Worm (Caenorhabditis elegans): ENCODE measurements around the gene rbd-1.
"Not testable (repeated sequence)": the region's sequence is repeated elsewhere in the genome, so short reads cannot be mapped to it uniquely, and the experiment has no call there.

rbd-1 gene

ce11 chrIV:12724641-12725040 is at the start of gene rbd-1, which contains the start of gene T23F6.3:
TSS of gene rbd-1 (plus strand) at chrIV:12724986.
TSS of gene T23F6.3 (minus strand) at chrIV:12724760.
- TF ChIP-seq elt-3 (tag; optimal IDR thresholded peaks at IDR 0.05) (no peak), elt-1 (tag; optimal IDR thresholded peaks at IDR 0.05; ENCODE audit: borderline replicate concordance, insufficient read depth) (no peak), lsy-2 (tag; optimal IDR thresholded peaks at IDR 0.05) (peak; percentile 78), nhr-76 (tag; optimal IDR thresholded peaks at IDR 0.05) (no peak), lin-13 (tag; optimal IDR thresholded peaks at IDR 0.05) (peak; percentile 74), mab-5 (tag; optimal IDR thresholded peaks at IDR 0.05) (peak; percentile 40), M03D4.4 (tag; optimal IDR thresholded peaks at IDR 0.05) (peak; percentile 10), mep-1 (tag; optimal IDR thresholded peaks at IDR 0.05) (peak; percentile 81), flh-1 (GFP tag; optimal IDR thresholded peaks at IDR 0.05) (no peak), nhr-237 (tag; optimal IDR thresholded peaks at IDR 0.05) (peak; percentile 81), sptf-1 (tag; optimal IDR thresholded peaks at IDR 0.05) (peak; percentile 71), drap-1 (GFP tag; optimal IDR thresholded peaks at IDR 0.05) (peak; percentile 41), hlh-1 (tag; optimal IDR thresholded peaks at IDR 0.05) (peak; percentile 5), pha-4 (tag; optimal IDR thresholded peaks at IDR 0.05) (peak; percentile 73)

DNA sequence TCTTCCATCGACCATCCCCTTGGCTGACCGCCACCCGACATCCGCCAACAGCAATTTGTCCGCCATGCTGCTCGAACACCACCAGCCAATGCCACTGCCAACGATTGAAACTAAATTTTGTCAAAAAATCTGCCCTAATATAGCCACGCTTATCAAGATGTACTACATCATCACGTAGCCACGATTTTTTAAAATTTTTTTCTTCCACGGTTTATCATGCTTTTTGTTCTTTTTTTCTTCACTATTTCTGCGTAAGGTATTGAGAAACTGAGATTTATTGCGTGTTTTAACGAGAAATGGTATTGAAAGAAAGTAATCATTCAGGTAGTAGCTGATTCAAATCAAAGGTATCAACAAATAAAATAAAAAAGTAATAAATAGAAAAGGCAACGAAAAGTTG is 47.6 kb upstream of the rbd-1 start, which contains the start of gene T23B5.6:
Gene T23B5.6, minus strand, starts transcription at position 101 of the 400 bp plus-strand sequence.
- TF ChIP-seq lin-32 (GFP tag; optimal IDR thresholded peaks at IDR 0.05); ces-1 (GFP tag; optimal IDR thresholded peaks at IDR 0.05); cnd-1 (tag; optimal IDR thresholded peaks at IDR 0.05): not testable (repeated sequence)

DNA sequence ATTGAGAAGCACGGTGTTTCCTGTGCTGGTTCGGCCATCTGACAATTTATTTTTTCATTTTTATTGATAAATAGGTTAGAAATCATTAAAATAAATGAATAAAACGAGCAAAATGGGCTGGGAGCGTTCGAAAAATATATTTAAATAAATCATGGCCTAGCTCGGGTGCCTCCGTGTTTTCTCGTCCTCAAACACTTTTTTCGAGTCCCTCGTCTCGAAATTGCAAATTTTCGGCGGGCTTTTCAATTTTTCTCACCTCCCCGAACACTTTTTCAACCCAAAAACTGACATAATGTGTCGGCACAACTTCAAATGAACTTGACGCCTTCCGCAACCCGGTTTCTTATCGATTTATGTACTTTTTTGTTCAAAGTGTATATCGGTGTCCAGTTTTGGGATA is 40.4 kb upstream of the rbd-1 start, which contains the start of gene prmt-9:
Gene prmt-9, minus strand, starts transcription at position 38 of the 400 bp plus-strand sequence.
- TF ChIP-seq lsy-2 (tag; optimal IDR thresholded peaks at IDR 0.05) (no peak), nhr-12 (tag; optimal IDR thresholded peaks at IDR 0.05) (no peak), unc-39 (tag; optimal IDR thresholded peaks at IDR 0.05) (no peak), ceh-43 (GFP tag; optimal IDR thresholded peaks at IDR 0.05) (no peak), flh-1 (GFP tag; optimal IDR thresholded peaks at IDR 0.05) (no peak), unc-120 (tag; optimal IDR thresholded peaks at IDR 0.05; ENCODE audit: poor library complexity, severe bottlenecking) (no peak)

DNA sequence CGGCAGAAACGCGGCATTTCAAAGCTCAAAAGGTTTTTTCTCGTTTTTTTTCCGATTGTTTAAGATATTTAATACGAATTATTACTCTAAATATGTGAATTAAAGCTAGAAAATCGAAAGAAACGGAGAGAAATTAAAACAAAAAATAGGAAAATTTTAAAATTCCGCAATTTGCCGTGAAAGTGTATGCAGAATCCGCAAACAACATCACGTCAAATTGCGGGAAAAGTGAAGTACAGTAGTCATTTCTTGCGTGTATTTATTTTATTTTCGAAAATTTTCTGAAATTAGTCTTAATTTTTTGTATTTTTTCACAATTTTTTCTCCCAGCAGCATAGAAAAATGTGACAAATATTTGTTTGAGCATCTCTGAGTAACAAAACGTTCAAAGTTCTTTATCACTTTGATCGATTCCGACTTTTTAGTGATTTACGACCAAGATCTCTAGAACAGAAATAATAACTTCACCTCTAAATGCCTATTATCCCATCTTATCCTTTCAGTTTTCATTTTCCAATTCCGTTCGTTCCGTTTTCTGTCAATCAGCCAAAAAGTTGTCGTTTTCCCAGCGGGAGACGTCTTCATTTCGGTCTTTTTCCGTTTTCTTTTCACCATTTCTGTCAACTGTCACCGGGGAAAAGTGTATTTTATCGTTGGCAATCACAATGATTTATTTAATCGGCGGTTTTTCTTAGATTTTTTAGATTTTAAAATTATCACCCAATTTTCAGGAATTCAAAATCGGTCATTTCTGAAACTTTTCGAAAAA is 39.8 kb upstream of the rbd-1 start:
- TF ChIP-seq snpc-4 (tag; optimal IDR thresholded peaks at IDR 0.05), result no peak
- peak; percentile 5 for TF ChIP-seq blmp-1 (tag; optimal IDR thresholded peaks at IDR 0.05)

ce11 chrIV:12685827-12686226 is 39.0 kb upstream of the rbd-1 start:
- TF ChIP-seq nhr-2 (tag; optimal IDR thresholded peaks at IDR 0.05), result peak; percentile 46
- no peak for TF ChIP-seq pha-4 (tag; optimal IDR thresholded peaks at IDR 0.05)
- no peak for TF ChIP-seq M03D4.4 (tag; optimal IDR thresholded peaks at IDR 0.05)
- TF ChIP-seq drap-1 (GFP tag; optimal IDR thresholded peaks at IDR 0.05), result no peak
- TF ChIP-seq nhr-237 (tag; optimal IDR thresholded peaks at IDR 0.05), result no peak
- TF ChIP-seq ham-2 (GFP tag; optimal IDR thresholded peaks at IDR 0.05), result no peak
- no peak for TF ChIP-seq ztf-11 (tag; optimal IDR thresholded peaks at IDR 0.05)
- TF ChIP-seq ceh-43 (GFP tag; optimal IDR thresholded peaks at IDR 0.05), result no peak
- TF ChIP-seq unc-120 (tag; optimal IDR thresholded peaks at IDR 0.05; ENCODE audit: poor library complexity, severe bottlenecking), result no peak
- TF ChIP-seq nhr-12 (tag; optimal IDR thresholded peaks at IDR 0.05), result no peak
- TF ChIP-seq mab-5 (tag; optimal IDR thresholded peaks at IDR 0.05), result no peak
- TF ChIP-seq snpc-4 (tag; optimal IDR thresholded peaks at IDR 0.05), result no peak
- TF ChIP-seq nhr-28 (tag; optimal IDR thresholded peaks at IDR 0.05), result no peak
- TF ChIP-seq lsy-2 (tag; optimal IDR thresholded peaks at IDR 0.05), result no peak
- no peak for TF ChIP-seq unc-39 (tag; optimal IDR thresholded peaks at IDR 0.05)
- TF ChIP-seq mls-2 (tag; optimal IDR thresholded peaks at IDR 0.05), result no peak
- no peak for TF ChIP-seq elt-1 (tag; optimal IDR thresholded peaks at IDR 0.05; ENCODE audit: borderline replicate concordance, insufficient read depth)
- peak; percentile 75 for TF ChIP-seq lin-32 (GFP tag; optimal IDR thresholded peaks at IDR 0.05)
- TF ChIP-seq elt-3 (tag; optimal IDR thresholded peaks at IDR 0.05), result no peak
- peak; percentile 58 for TF ChIP-seq hlh-1 (tag; optimal IDR thresholded peaks at IDR 0.05)
- TF ChIP-seq unc-62 (GFP tag; optimal IDR thresholded peaks at IDR 0.05), result peak; percentile 70
- TF ChIP-seq flh-1 (GFP tag; optimal IDR thresholded peaks at IDR 0.05), result no peak
- TF ChIP-seq zip-8 (tag; optimal IDR thresholded peaks at IDR 0.05), result no peak
- TF ChIP-seq mep-1 (tag; optimal IDR thresholded peaks at IDR 0.05), result peak; percentile 30
- no peak for TF ChIP-seq nhr-76 (tag; optimal IDR thresholded peaks at IDR 0.05)
- no peak for TF ChIP-seq ceh-39 (tag; optimal IDR thresholded peaks at IDR 0.05)
- TF ChIP-seq ces-1 (GFP tag; optimal IDR thresholded peaks at IDR 0.05), result peak; percentile 20
- no peak for TF ChIP-seq sptf-1 (tag; optimal IDR thresholded peaks at IDR 0.05)
- TF ChIP-seq cnd-1 (tag; optimal IDR thresholded peaks at IDR 0.05), result peak; percentile 85
- no peak for TF ChIP-seq blmp-1 (tag; optimal IDR thresholded peaks at IDR 0.05)
- no peak for TF ChIP-seq bed-3 (GFP tag; optimal IDR thresholded peaks at IDR 0.05)
- no peak for TF ChIP-seq sem-2 (GFP tag; optimal IDR thresholded peaks at IDR 0.05)
